Worm (Caenorhabditis elegans) whole organism, late embryonic: ENCODE results near the gene ubc-1.

ENCODE experiments used
- C08G9.2 ChIP-seq: sonication (generic microtip); optimal IDR thresholded peaks from 2 replicates; lab custom pipeline; 2016; ENCODE audit warnings: mild to moderate bottlenecking, missing genetic modification characterization, moderate library complexity, missing compliant biosample characterization
- C38D4.7 ChIP-seq: fragments of 200-800 bp; sonication (Bioruptor generic); optimal IDR thresholded peaks from 2 replicates; lab custom pipeline; 2018; ENCODE audit warnings: mild to moderate bottlenecking, missing genetic modification characterization, moderate library complexity, missing compliant biosample characterization
- Y22D7AL.16 ChIP-seq: sonication (generic microtip); optimal IDR thresholded peaks from 2 replicates; lab custom pipeline; 2016; ENCODE audit warnings: missing genetic modification characterization, missing compliant biosample characterization
- ahr-1 ChIP-seq: sonication (generic microtip); optimal IDR thresholded peaks from 2 replicates; lab custom pipeline; 2016; ENCODE audit warnings: missing genetic modification characterization, missing compliant biosample characterization
- ama-1 ChIP-seq: fragments of 150-350 bp; optimal IDR thresholded peaks from 2 replicates; lab custom pipeline; 2014
- ceh-14 ChIP-seq: sonication (generic microtip); optimal IDR thresholded peaks from 2 replicates; lab custom pipeline; 2016; ENCODE audit warnings: missing genotype, missing genetic modification characterization, missing compliant biosample characterization
- ceh-18 ChIP-seq: sonication (generic microtip); optimal IDR thresholded peaks from 2 replicates; lab custom pipeline; 2016; ENCODE audit warnings: missing genetic modification characterization, missing compliant biosample characterization
- ceh-19 ChIP-seq: fragments of 200-800 bp; sonication (Bioruptor generic); optimal IDR thresholded peaks from 2 replicates; lab custom pipeline; 2018; ENCODE audit warnings: mild to moderate bottlenecking, missing genetic modification characterization, missing compliant biosample characterization
- ceh-2 ChIP-seq: sonication (generic microtip); optimal IDR thresholded peaks from 2 replicates; lab custom pipeline; 2016; ENCODE audit warnings: missing genotype, missing genetic modification characterization, missing compliant biosample characterization
- ceh-24 ChIP-seq: sonication (generic microtip); optimal IDR thresholded peaks from 2 replicates; lab custom pipeline; 2016; ENCODE audit warnings: mild to moderate bottlenecking, missing genetic modification characterization, missing compliant biosample characterization
- ceh-30 ChIP-seq: fragments of 150-350 bp; optimal IDR thresholded peaks from 2 replicates; lab custom pipeline; 2014; ENCODE audit warnings: missing biosample characterization, missing genetic modification characterization
- ceh-31 ChIP-seq: sonication (generic microtip); optimal IDR thresholded peaks from 2 replicates; lab custom pipeline; 2016; ENCODE audit warnings: missing genetic modification characterization, missing compliant biosample characterization
- ceh-34 ChIP-seq: sonication (generic microtip); optimal IDR thresholded peaks from 2 replicates; lab custom pipeline; 2016; ENCODE audit warnings: mild to moderate bottlenecking, missing genetic modification characterization, missing compliant biosample characterization
- ceh-45 ChIP-seq: fragments of 200-800 bp; sonication (Bioruptor generic); IDR thresholded peaks from 2 replicates; pipeline ENCODE4 v1.3.6; 2022; ENCODE audit warnings: missing genetic modification reagents, missing genetic modification characterization, missing compliant biosample characterization
- ceh-48 ChIP-seq: sonication (generic microtip); optimal IDR thresholded peaks from 2 replicates; lab custom pipeline; 2016; ENCODE audit warnings: missing genetic modification characterization, inconsistent platforms, missing compliant biosample characterization
- ceh-9 ChIP-seq: sonication (generic microtip); optimal IDR thresholded peaks from 2 replicates; lab custom pipeline; 2016; ENCODE audit warnings: mild to moderate bottlenecking, missing genetic modification characterization, inconsistent platforms, missing compliant biosample characterization
- dmd-4 ChIP-seq: sonication (generic microtip); optimal IDR thresholded peaks from 2 replicates; lab custom pipeline; 2016; ENCODE audit warnings: borderline replicate concordance, missing genetic modification characterization, missing compliant biosample characterization
- dve-1 ChIP-seq: sonication (generic microtip); optimal IDR thresholded peaks from 2 replicates; lab custom pipeline; 2017; ENCODE audit warnings: antibody characterized with exemption, mild to moderate bottlenecking, missing genetic modification characterization, missing compliant biosample characterization
- elt-2 ChIP-seq: sonication (generic microtip); optimal IDR thresholded peaks from 2 replicates; lab custom pipeline; 2016; ENCODE audit warnings: missing genetic modification reagents, missing genetic modification characterization, missing compliant biosample characterization
- elt-4 ChIP-seq: sonication (generic microtip); optimal IDR thresholded peaks from 2 replicates; lab custom pipeline; 2016; ENCODE audit warnings: missing genetic modification characterization, missing compliant biosample characterization
- ets-4 ChIP-seq: sonication (generic microtip); optimal IDR thresholded peaks from 2 replicates; lab custom pipeline; 2016; ENCODE audit warnings: missing genetic modification characterization, missing compliant biosample characterization
- eyg-1 ChIP-seq: sonication (generic microtip); optimal IDR thresholded peaks from 2 replicates; lab custom pipeline; 2016; ENCODE audit warnings: missing genotype, missing genetic modification characterization, missing compliant biosample characterization
- fkh-10 ChIP-seq: fragments of 150-350 bp; optimal IDR thresholded peaks from 2 replicates; lab custom pipeline; 2014; ENCODE audit warnings: missing biosample characterization, missing genetic modification reagents, missing genetic modification characterization
- fkh-6 ChIP-seq: sonication (generic microtip); optimal IDR thresholded peaks from 2 replicates; lab custom pipeline; 2016; ENCODE audit warnings: missing genetic modification characterization, missing compliant biosample characterization
- gmeb-2 ChIP-seq: sonication (generic microtip); optimal IDR thresholded peaks from 2 replicates; lab custom pipeline; 2016; ENCODE audit warnings: missing genetic modification characterization, inconsistent platforms, missing compliant biosample characterization
- hlh-13 ChIP-seq: fragments of 200-800 bp; sonication (Bioruptor generic); optimal IDR thresholded peaks from 2 replicates; lab custom pipeline; 2018; ENCODE audit warnings: mild to moderate bottlenecking, missing genetic modification characterization, missing compliant biosample characterization
- hlh-15 ChIP-seq: sonication (generic microtip); optimal IDR thresholded peaks from 2 replicates; lab custom pipeline; 2016; ENCODE audit warnings: missing genetic modification characterization, missing compliant biosample characterization
- hlh-6 ChIP-seq: sonication (generic microtip); optimal IDR thresholded peaks from 2 replicates; lab custom pipeline; 2016; ENCODE audit warnings: missing genotype, missing genetic modification characterization, missing compliant biosample characterization
- hlh-8 ChIP-seq: sonication (generic microtip); optimal IDR thresholded peaks from 2 replicates; lab custom pipeline; 2016; ENCODE audit warnings: missing genotype, missing genetic modification characterization, missing compliant biosample characterization
- lim-6 ChIP-seq: sonication (generic microtip); optimal IDR thresholded peaks from 2 replicates; lab custom pipeline; 2016; ENCODE audit warnings: missing genetic modification characterization, missing compliant biosample characterization
- lin-11 ChIP-seq: fragments of 200-800 bp; sonication (Bioruptor generic); optimal IDR thresholded peaks from 2 replicates; lab custom pipeline; 2018; ENCODE audit warnings: mild to moderate bottlenecking, missing genetic modification characterization, missing compliant biosample characterization
- mec-3 ChIP-seq: sonication (generic microtip); optimal IDR thresholded peaks from 2 replicates; lab custom pipeline; 2016; ENCODE audit warnings: borderline replicate concordance, missing genetic modification characterization, missing compliant biosample characterization
- odd-2 ChIP-seq: sonication (generic microtip); optimal IDR thresholded peaks from 2 replicates; lab custom pipeline; 2017; ENCODE audit warnings: antibody characterized with exemption, mild to moderate bottlenecking, missing genetic modification characterization, missing compliant biosample characterization
- pat-9 ChIP-seq: fragments of 200-800 bp; sonication (Bioruptor generic); optimal IDR thresholded peaks from 2 replicates; lab custom pipeline; 2018; ENCODE audit warnings: mild to moderate bottlenecking, missing genetic modification characterization, moderate library complexity, missing compliant biosample characterization
- pax-1 ChIP-seq: fragments of 150-350 bp; optimal IDR thresholded peaks from 2 replicates; lab custom pipeline; 2014; ENCODE audit warnings: missing biosample characterization, missing genetic modification characterization
- pha-2 ChIP-seq: sonication (generic microtip); optimal IDR thresholded peaks from 2 replicates; lab custom pipeline; 2017; ENCODE audit warnings: mild to moderate bottlenecking, missing genetic modification characterization, missing compliant biosample characterization
- pqm-1 ChIP-seq: sonication (generic microtip); optimal IDR thresholded peaks from 2 replicates; lab custom pipeline; 2016; ENCODE audit warnings: missing genetic modification characterization, missing compliant biosample characterization
- ref-2 ChIP-seq: sonication (generic microtip); optimal IDR thresholded peaks from 2 replicates; lab custom pipeline; 2016; ENCODE audit warnings: missing genetic modification characterization, missing compliant biosample characterization
- sdc-2 ChIP-seq: sonication (generic microtip); optimal IDR thresholded peaks from 2 replicates; lab custom pipeline; 2016; ENCODE audit warnings: missing genotype, missing genetic modification characterization, missing compliant biosample characterization
- sox-2 ChIP-seq: fragments of 200-800 bp; sonication (Bioruptor generic); IDR thresholded peaks from 2 replicates; pipeline ENCODE4 v1.3.6; 2022; ENCODE audit warnings: missing genetic modification reagents, missing genetic modification characterization, missing compliant biosample characterization
- sox-4 ChIP-seq: sonication (generic microtip); optimal IDR thresholded peaks from 2 replicates; lab custom pipeline; 2017; ENCODE audit warnings: mild to moderate bottlenecking, missing genetic modification characterization, inconsistent platforms, missing compliant biosample characterization
- syd-9 ChIP-seq: sonication (generic microtip); optimal IDR thresholded peaks from 2 replicates; lab custom pipeline; 2016; ENCODE audit warnings: mild to moderate bottlenecking, missing genetic modification characterization, moderate library complexity, missing compliant biosample characterization
- tbx-2 ChIP-seq: sonication (generic microtip); optimal IDR thresholded peaks from 2 replicates; lab custom pipeline; 2016; ENCODE audit warnings: missing genetic modification characterization, missing compliant biosample characterization
- unc-55 ChIP-seq: sonication (generic microtip); optimal IDR thresholded peaks from 2 replicates; lab custom pipeline; 2017; ENCODE audit warnings: missing biosample characterization, missing genetic modification reagents, missing genetic modification characterization
- unc-86 ChIP-seq: sonication (generic microtip); optimal IDR thresholded peaks from 2 replicates; lab custom pipeline; 2016; ENCODE audit warnings: missing genetic modification characterization, missing compliant biosample characterization
- zip-5 ChIP-seq: sonication (generic microtip); optimal IDR thresholded peaks from 2 replicates; lab custom pipeline; 2016; ENCODE audit warnings: missing genetic modification characterization, missing compliant biosample characterization

The ubc-1 gene

ce11 chrIV:4070810-4071209 lies 32.0 kb upstream of the ubc-1 start:
- no peak for TF ChIP-seq elt-2 (tag; lab: Kevin White, UChicago)
- TF ChIP-seq dmd-4 = no peak
- TF ChIP-seq lin-11 (tag; lab: Kevin White, UChicago) = no peak
- TF ChIP-seq ceh-19 (GFP tag; lab: Kevin White, UChicago) = no peak
- no peak for TF ChIP-seq syd-9 (tag; lab: Kevin White, UChicago)
- peak; percentile 58 for TF ChIP-seq tbx-2
- TF ChIP-seq ceh-48 (tag; lab: Kevin White, UChicago) = no peak
- no peak for TF ChIP-seq pax-1 (tag; lab: Kevin White, UChicago)
- TF ChIP-seq C08G9.2 (tag; lab: Kevin White, UChicago) = peak; percentile 7
- TF ChIP-seq ceh-14 = no peak
- no peak for TF ChIP-seq fkh-10 (GFP tag; lab: Kevin White, UChicago)
- TF ChIP-seq hlh-8 = no peak
- no peak for TF ChIP-seq hlh-15 (tag; lab: Kevin White, UChicago)
- TF ChIP-seq ref-2 (tag; lab: Kevin White, UChicago) = peak; percentile 59
- no peak for TF ChIP-seq sdc-2
- no peak for TF ChIP-seq ama-1
- no peak for TF ChIP-seq sox-2
- no peak for TF ChIP-seq dve-1 (tag; lab: Kevin White, UChicago)
- TF ChIP-seq fkh-6 = no peak
- peak; percentile 55 for TF ChIP-seq ceh-31
- TF ChIP-seq mec-3 (tag; lab: Kevin White, UChicago) = no peak
- no peak for TF ChIP-seq gmeb-2
- TF ChIP-seq pat-9 (tag; lab: Kevin White, UChicago) = no peak
- TF ChIP-seq ceh-18 (tag; lab: Kevin White, UChicago) = no peak
- no peak for TF ChIP-seq pqm-1 (tag; lab: Kevin White, UChicago)
- no peak for TF ChIP-seq hlh-6 (tag; lab: Kevin White, UChicago)
- no peak for TF ChIP-seq elt-4 (tag; lab: Kevin White, UChicago)
- peak; percentile 2 for TF ChIP-seq zip-5 (tag; lab: Kevin White, UChicago)
- TF ChIP-seq hlh-13 (GFP tag; lab: Kevin White, UChicago) = no peak
- no peak for TF ChIP-seq lim-6 (tag; lab: Kevin White, UChicago)
- TF ChIP-seq Y22D7AL.16 (tag; lab: Kevin White, UChicago) = no peak
- TF ChIP-seq ahr-1 = no peak
- TF ChIP-seq odd-2 (tag; lab: Kevin White, UChicago) = no peak
- TF ChIP-seq pha-2 = no peak
- TF ChIP-seq ceh-9 (tag; lab: Kevin White, UChicago) = no peak
- TF ChIP-seq ceh-30 (tag; lab: Kevin White, UChicago) = no peak
- no peak for TF ChIP-seq ceh-34 (tag; lab: Kevin White, UChicago)
- TF ChIP-seq ceh-2 (tag; lab: Kevin White, UChicago) = peak; percentile 44

ce11 chrIV:4072027-4072426 lies 30.8 kb upstream of the ubc-1 start, which contains the start of gene pqn-75:
pqn-75 (plus strand) TSS chrIV:4072327.
- no peak for TF ChIP-seq ceh-31
- TF ChIP-seq ahr-1 = no peak
- no peak for TF ChIP-seq mec-3 (tag; lab: Kevin White, UChicago)
- no peak for TF ChIP-seq sox-4 (tag; lab: Kevin White, UChicago)
- no peak for TF ChIP-seq unc-55
- no peak for TF ChIP-seq C38D4.7 (GFP tag; lab: Kevin White, UChicago)
- TF ChIP-seq ceh-45 (GFP tag; lab: Robert Waterston, UW) = no peak
- TF ChIP-seq odd-2 (tag; lab: Kevin White, UChicago) = no peak
- no peak for TF ChIP-seq eyg-1 (tag; lab: Kevin White, UChicago)
- TF ChIP-seq ceh-24 (tag; lab: Kevin White, UChicago) = no peak
- TF ChIP-seq ama-1 = no peak
- TF ChIP-seq ets-4 (tag; lab: Kevin White, UChicago) = no peak
- TF ChIP-seq pqm-1 (tag; lab: Kevin White, UChicago) = no peak
- no peak for TF ChIP-seq unc-86
